Fruit fly (Drosophila melanogaster) whole organism, embryonic: ENCODE results near the gene CG6294.

ENCODE experiments used
- CG11723 ChIP-seq: fragments of 200-800 bp; sonication (Bioruptor generic); optimal IDR thresholded peaks from 2 replicates; lab custom pipeline; 2017; ENCODE audit warnings: missing biosample characterization, mild to moderate bottlenecking, missing genetic modification characterization
- CG2199 ChIP-seq: fragments of 200-800 bp; sonication (Bioruptor generic); IDR thresholded peaks from 3 replicates; pipeline ENCODE4 v1.3.6; 2022; ENCODE audit warnings: missing biosample characterization, missing genetic modification characterization
- al ChIP-seq: fragments of 200-800 bp; sonication (Bioruptor generic); IDR thresholded peaks from 2 replicates; pipeline ENCODE4 v1.3.6; 2022; ENCODE audit warnings: missing biosample characterization, missing genetic modification characterization
- ase ChIP-seq: fragments of 200-800 bp; sonication (Bioruptor generic); IDR thresholded peaks from 3 replicates; pipeline ENCODE4 v1.3.6; 2022; ENCODE audit warnings: missing biosample characterization, missing genetic modification characterization
- br ChIP-seq: fragments of >200 bp; optimal IDR thresholded peaks from 2 replicates; lab custom pipeline; 2017
- dysf ChIP-seq: fragments of 200-800 bp; sonication (Bioruptor generic); IDR thresholded peaks from 3 replicates; pipeline ENCODE4 v1.3.6; 2022; ENCODE audit warnings: missing biosample characterization, missing genetic modification characterization
- grau ChIP-seq: fragments of 200-800 bp; optimal IDR thresholded peaks from 3 replicates; lab custom pipeline; 2019; ENCODE audit warnings: missing biosample characterization, mild to moderate bottlenecking, missing genetic modification characterization, moderate library complexity

DNA sequence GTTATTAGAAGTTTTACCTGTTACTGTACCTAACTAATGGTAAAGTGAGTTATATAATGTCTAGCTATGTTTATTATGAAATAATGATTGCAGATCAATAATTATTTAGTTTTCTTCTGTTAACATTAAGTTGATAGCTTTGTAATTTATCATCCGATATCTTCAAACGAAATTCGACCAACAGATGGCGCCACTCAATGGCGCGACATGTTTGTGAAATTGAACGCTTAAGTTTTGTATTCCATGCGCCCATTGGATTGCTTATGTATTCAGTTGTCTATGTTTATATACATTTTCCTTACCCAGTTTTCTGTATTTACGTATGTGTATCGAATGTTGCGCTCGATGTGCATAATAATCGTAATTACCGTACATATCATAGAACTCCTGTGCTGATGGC lies 28.0 kb downstream of the CG6294 start:
- no peak for TF ChIP-seq br (lab: Kevin White, UChicago)
- no peak for TF ChIP-seq al (GFP tag; lab: Robert Waterston, UW)
- no peak for TF ChIP-seq CG11723 (GFP tag; lab: Kevin White, UChicago)
- TF ChIP-seq grau (tag; lab: Kevin White, UChicago), result no peak
- TF ChIP-seq dysf, result no peak
- TF ChIP-seq ase (GFP tag; lab: Robert Waterston, UW), result no peak
- peak; percentile 34; the same call in 1 of the 3 replicates for TF ChIP-seq CG2199 (GFP tag; lab: Robert Waterston, UW)
